Worm (Caenorhabditis elegans) whole organism, late embryonic: ENCODE data around the gene K01A12.2.

ENCODE experiments used
- ceh-48 ChIP-seq: sonication (generic microtip); optimal IDR thresholded peaks from 2 replicates; lab custom pipeline; 2016; ENCODE audit warnings: missing genetic modification characterization, inconsistent platforms, missing compliant biosample characterization
- fkh-10 ChIP-seq: fragments of 150-350 bp; optimal IDR thresholded peaks from 2 replicates; lab custom pipeline; 2014; ENCODE audit warnings: missing biosample characterization, missing genetic modification reagents, missing genetic modification characterization
- nhr-11 ChIP-seq: fragments of 150-350 bp; optimal IDR thresholded peaks from 2 replicates; lab custom pipeline; 2014; ENCODE audit warnings: missing biosample characterization, missing genetic modification characterization

- no peak for TF ChIP-seq fkh-10
- no peak for TF ChIP-seq nhr-11
- no peak for TF ChIP-seq ceh-48 (tag; lab: Kevin White, UChicago)
Observed at ce11 chrX:8643817-8644216, 30.7 kb downstream of the K01A12.2 start, which contains the start of gene stg-2.
